Fruit fly (Drosophila melanogaster) whole organism, pupa: ENCODE results near the gene pn.

Source experiments
- CG10348 ChIP-seq: fragments of 200-800 bp; sonication (Bioruptor generic); IDR thresholded peaks from 2 replicates; pipeline ENCODE4 v1.3.6; 2022; ENCODE audit warnings: missing biosample characterization, missing genetic modification characterization
- CG12605 ChIP-seq: fragments of 200-800 bp; sonication (Bioruptor generic); IDR thresholded peaks from 2 replicates; pipeline ENCODE4 v1.3.6; 2022; ENCODE audit warnings: missing biosample characterization, missing genetic modification characterization
- CG14655 ChIP-seq: fragments of 200-800 bp; sonication (Bioruptor generic); optimal IDR thresholded peaks from 3 replicates; lab custom pipeline; 2017; ENCODE audit warnings: mild to moderate bottlenecking, missing biosample characterization, missing genetic modification reagents, missing genetic modification characterization
- CG15710 ChIP-seq: fragments of 200-800 bp; sonication (Bioruptor generic); optimal IDR thresholded peaks from 2 replicates; lab custom pipeline; 2018; ENCODE audit warnings: missing biosample characterization, mild to moderate bottlenecking, missing genetic modification characterization, moderate library complexity
- CG17806 ChIP-seq: fragments of 200-800 bp; sonication (Bioruptor generic); optimal IDR thresholded peaks from 2 replicates; lab custom pipeline; 2018; ENCODE audit warnings: missing biosample characterization, mild to moderate bottlenecking, missing genetic modification characterization, moderate library complexity
- CG4496 ChIP-seq: fragments of 200-800 bp; sonication (Bioruptor generic); IDR thresholded peaks from 3 replicates; pipeline ENCODE4 v1.3.6; 2022; ENCODE audit warnings: missing biosample characterization, missing genetic modification characterization
- CG8159 ChIP-seq: fragments of 200-800 bp; sonication (Bioruptor generic); optimal IDR thresholded peaks from 3 replicates; lab custom pipeline; 2018; ENCODE audit warnings: missing biosample characterization, mild to moderate bottlenecking, missing genetic modification characterization, moderate library complexity
- CG9948 ChIP-seq: fragments of 200-800 bp; sonication (Bioruptor generic); optimal IDR thresholded peaks from 2 replicates; lab custom pipeline; 2018; ENCODE audit warnings: missing biosample characterization, mild to moderate bottlenecking, missing genetic modification characterization, moderate library complexity
- EcR ChIP-seq: fragments of 200-800 bp; sonication (Bioruptor generic); optimal IDR thresholded peaks from 3 replicates; lab custom pipeline; 2019; ENCODE audit warnings: missing biosample characterization, missing genetic modification characterization, mild to moderate bottlenecking, moderate library complexity, missing genetic modification reagents
- Ets98B ChIP-seq: fragments of 200-800 bp; sonication (Bioruptor generic); IDR thresholded peaks from 2 replicates; pipeline ENCODE4 v1.3.6; 2022; ENCODE audit warnings: missing biosample characterization, missing genetic modification characterization
- Pif1A ChIP-seq: fragments of 200-800 bp; sonication (Bioruptor generic); optimal IDR thresholded peaks from 3 replicates; lab custom pipeline; 2016; ENCODE audit warnings: missing biosample characterization, missing genetic modification characterization
- Snoo ChIP-seq: fragments of 200-800 bp; sonication (Bioruptor generic); optimal IDR thresholded peaks from 3 replicates; lab custom pipeline; 2017; ENCODE audit warnings: missing biosample characterization, mild to moderate bottlenecking, missing genetic modification characterization, inconsistent platforms
- fd96Ca ChIP-seq: fragments of 200-800 bp; sonication (Bioruptor generic); IDR thresholded peaks from 3 replicates; pipeline ENCODE4 v1.3.6; 2022; ENCODE audit warnings: missing biosample characterization, missing genetic modification characterization

dm6 chrX:2219246-2219645 is 38.2 kb downstream of the pn start:
- TF ChIP-seq EcR (GFP tag; lab: Kevin White, UChicago) (no peak), CG14655 (GFP tag; lab: Kevin White, UChicago) (no peak), CG9948 (no peak), CG4496 (GFP tag; lab: Robert Waterston, UW) (no peak), CG12605 (GFP tag; lab: Robert Waterston, UW) (no peak), Ets98B (GFP tag; lab: Robert Waterston, UW) (no peak), CG8159 (tag; lab: Kevin White, UChicago) (no peak), Snoo (tag; lab: Kevin White, UChicago) (no peak), CG10348 (GFP tag; lab: Robert Waterston, UW) (no peak), CG17806 (no peak), CG15710 (tag; lab: Kevin White, UChicago) (no peak), Pif1A (no peak), fd96Ca (GFP tag; lab: Robert Waterston, UW) (no peak)
